Worm (Caenorhabditis elegans): ENCODE data around the gene polq-1.

The polq-1 gene

DNA sequence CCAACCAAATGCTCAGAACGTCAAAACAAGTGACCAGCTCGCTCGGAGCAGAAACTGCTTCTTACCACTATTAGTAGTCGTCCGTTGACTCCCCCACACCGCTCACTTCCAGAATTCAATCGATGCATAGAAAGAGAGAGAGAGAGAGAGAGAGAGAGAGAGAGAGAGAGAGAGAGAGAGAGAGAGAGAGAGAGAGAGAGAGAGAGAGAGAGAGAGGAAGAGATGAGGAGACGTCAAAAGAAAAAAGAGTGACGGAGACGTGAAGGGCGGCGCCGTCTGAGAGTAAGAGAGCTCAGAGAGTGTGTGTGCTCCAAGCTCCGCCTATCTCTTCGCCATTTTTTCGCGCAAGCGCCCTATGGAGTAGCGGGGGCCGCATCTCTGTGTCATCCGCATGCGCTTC lies 47.8 kb downstream of the polq-1 start, which contains the start of gene ida-1:
TSS of gene ida-1 (plus strand) at position 336 of the 400 bp plus-strand sequence.
- TF ChIP-seq lir-3 (tag; optimal IDR thresholded peaks at IDR 0.05; ENCODE audit: poor library complexity) (no peak), nhr-237 (tag; optimal IDR thresholded peaks at IDR 0.05) (no peak), tbx-2 (tag; optimal IDR thresholded peaks at IDR 0.05) (no peak), unc-86 (tag; optimal IDR thresholded peaks at IDR 0.05) (no peak), mab-9 (GFP tag; IDR thresholded peaks at IDR 0.05) (peak; percentile 56; the same call in 1 of the 2 replicates), nhr-76 (tag; optimal IDR thresholded peaks at IDR 0.05) (no peak), sptf-1 (tag; optimal IDR thresholded peaks at IDR 0.05) (no peak), grh-1 (GFP tag; IDR thresholded peaks at IDR 0.05) (no peak), dpl-1 (GFP tag; optimal IDR thresholded peaks at IDR 0.05) (peak in 1 of 3 experiments; percentile 4), lin-35 (GFP tag; optimal IDR thresholded peaks at IDR 0.05) (peak in 1 of 2 experiments; percentile 54), aly-2 (tag; optimal IDR thresholded peaks at IDR 0.05) (no peak), lin-13 (GFP tag; optimal IDR thresholded peaks at IDR 0.05) (peak; percentile 6), ama-1 (optimal IDR thresholded peaks at IDR 0.05) (no peak), ceh-82 (tag; optimal IDR thresholded peaks at IDR 0.05) (peak in 2 of 3 experiments; percentile 53 to 66), fkh-8 (tag; optimal IDR thresholded peaks at IDR 0.05) (peak; percentile 90), hlh-4 (tag; optimal IDR thresholded peaks at IDR 0.05) (no peak), zag-1 (tag; optimal IDR thresholded peaks at IDR 0.05) (no peak), mef-2 (tag; optimal IDR thresholded peaks at IDR 0.05) (no peak), ets-5 (GFP tag; IDR thresholded peaks at IDR 0.05) (no peak), swsn-7 (tag; optimal IDR thresholded peaks at IDR 0.05) (no peak), lin-14 (GFP tag; optimal IDR thresholded peaks at IDR 0.05) (peak; percentile 89), efl-1 (optimal IDR thresholded peaks at IDR 0.05) (peak; percentile 47 to 71), efl-1 (GFP tag; optimal IDR thresholded peaks at IDR 0.05 in 1 of 2) (peak in 1 of 2 experiments; percentile 1), fos-1 (tag; optimal IDR thresholded peaks at IDR 0.05) (no peak), jun-1 (tag; optimal IDR thresholded peaks at IDR 0.05) (peak; percentile 13), fkh-10 (GFP tag; optimal IDR thresholded peaks at IDR 0.05) (peak; percentile 42), skn-1 (tag; optimal IDR thresholded peaks at IDR 0.05) (no peak), dsc-1 (tag; optimal IDR thresholded peaks at IDR 0.05) (no peak), C34B4.2 (tag; optimal IDR thresholded peaks at IDR 0.05) (no peak), pax-3 (tag; optimal IDR thresholded peaks at IDR 0.05) (peak; percentile 75), nhr-19 (GFP tag; conservative IDR thresholded peaks at IDR 0.05) (peak; percentile 39), nhr-11 (tag; optimal IDR thresholded peaks at IDR 0.05) (peak; percentile 12), nhr-12 (tag; optimal IDR thresholded peaks at IDR 0.05) (no peak), ztf-11 (tag; optimal IDR thresholded peaks at IDR 0.05) (no peak), ceh-8 (GFP tag; optimal IDR thresholded peaks at IDR 0.05) (peak; percentile 60), lsy-2 (tag; optimal IDR thresholded peaks at IDR 0.05) (peak; percentile 3 to 55), F16B12.6 (tag; optimal IDR thresholded peaks at IDR 0.05) (no peak), mep-1 (tag; optimal IDR thresholded peaks at IDR 0.05) (peak; percentile 28), ceh-88 (GFP tag; IDR thresholded peaks at IDR 0.05) (no peak), isw-1 (GFP tag; IDR thresholded peaks at IDR 0.05) (peak; percentile 45), nhr-71 (tag; optimal IDR thresholded peaks at IDR 0.05) (peak; percentile 11), ceh-63 (GFP tag; optimal IDR thresholded peaks at IDR 0.05) (peak; percentile 44), irx-1 (tag; optimal IDR thresholded peaks at IDR 0.05) (no peak), ces-1 (GFP tag; optimal IDR thresholded peaks at IDR 0.05) (no peak), unc-30 (tag; optimal IDR thresholded peaks at IDR 0.05) (no peak)

DNA sequence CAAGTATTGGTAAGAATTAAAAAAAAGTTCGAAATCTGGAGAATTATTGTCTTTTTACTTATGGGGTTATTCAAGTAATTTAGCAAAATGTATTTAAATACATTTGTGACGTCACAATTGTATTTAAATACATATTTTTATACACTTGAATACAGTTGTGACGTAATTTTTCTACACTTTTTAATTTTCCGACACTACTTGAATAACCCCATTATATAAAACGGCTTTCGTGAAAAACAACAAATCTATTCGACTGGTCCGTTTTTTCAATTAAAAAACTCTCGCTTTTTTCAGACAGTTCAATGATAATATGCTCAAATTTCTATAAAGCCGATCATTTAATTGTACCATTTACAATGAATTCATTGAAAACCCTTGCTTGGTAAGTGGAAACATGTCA lies 52.5 kb downstream of the polq-1 start:
- TF ChIP-seq unc-30 (tag; optimal IDR thresholded peaks at IDR 0.05) = no peak
- TF ChIP-seq nhr-90 (tag; optimal IDR thresholded peaks at IDR 0.05; ENCODE audit: poor library complexity) = no peak
- TF ChIP-seq lin-35 (GFP tag; optimal IDR thresholded peaks at IDR 0.05) = no peak
- no peak for TF ChIP-seq mep-1 (tag; optimal IDR thresholded peaks at IDR 0.05)
- no peak for TF ChIP-seq egl-13 (tag; optimal IDR thresholded peaks at IDR 0.05)
